Worm (Caenorhabditis elegans): ENCODE measurements around the gene dct-6.

ce11 chrIII:5931433-5931994 is 34.7 kb upstream of the dct-6 start, which contains the start of gene EGAP1.5:
- no peak for TF ChIP-seq skn-1 (tag; optimal IDR thresholded peaks at IDR 0.05)
- TF ChIP-seq aha-1 (tag; optimal IDR thresholded peaks at IDR 0.05) = no peak
- TF ChIP-seq unc-62 (GFP tag; optimal IDR thresholded peaks at IDR 0.05) = no peak
- no peak for TF ChIP-seq ztf-4 (tag; optimal IDR thresholded peaks at IDR 0.05)
- no peak for TF ChIP-seq mep-1 (tag; optimal IDR thresholded peaks at IDR 0.05)
- no peak for TF ChIP-seq fos-1 (tag; optimal IDR thresholded peaks at IDR 0.05)
- no peak for TF ChIP-seq ceh-63 (GFP tag; optimal IDR thresholded peaks at IDR 0.05)
- TF ChIP-seq nhr-76 (tag; optimal IDR thresholded peaks at IDR 0.05) = no peak

All from whole organism, L1 larva.